Worm (Caenorhabditis elegans) whole organism, young adult: ENCODE data around the gene Y54G9A.5.

ENCODE experiments used
- C06A6.2 ChIP-seq: fragments of 200-800 bp; sonication (Bioruptor generic); conservative IDR thresholded peaks from 2 replicates; pipeline ENCODE4 v1.3.6; 2022; ENCODE audit warnings: missing genetic modification characterization, missing compliant biosample characterization
- C17E4.6 ChIP-seq: fragments of 200-800 bp; sonication (Bioruptor generic); IDR thresholded peaks from 2 replicates; pipeline ENCODE4 v1.3.6; 2022; ENCODE audit warnings: missing genetic modification reagents, missing genetic modification characterization, missing compliant biosample characterization
- F10E7.11 ChIP-seq: sonication (generic microtip); optimal IDR thresholded peaks from 2 replicates; lab custom pipeline; 2017; ENCODE audit warnings: mild to moderate bottlenecking, missing genetic modification characterization, moderate library complexity, missing compliant biosample characterization
- F23B12.7 ChIP-seq: sonication (generic microtip); optimal IDR thresholded peaks from 2 replicates; lab custom pipeline; 2017; ENCODE audit warnings: missing genetic modification characterization, mild to moderate bottlenecking, missing compliant biosample characterization, antibody characterized with exemption, moderate library complexity; ENCODE audit not compliant: insufficient read depth
- F33H1.4 ChIP-seq: fragments of 200-800 bp; sonication (Bioruptor generic); IDR thresholded peaks from 2 replicates; pipeline ENCODE4 v1.3.6; 2022; ENCODE audit warnings: missing genetic modification reagents, missing genetic modification characterization, missing compliant biosample characterization
- F39B2.1 ChIP-seq: fragments of 200-800 bp; sonication (Bioruptor generic); IDR thresholded peaks from 2 replicates; pipeline ENCODE4 v1.3.6; 2022; ENCODE audit warnings: missing genetic modification reagents, missing genetic modification characterization, missing compliant biosample characterization
- F52B5.7 ChIP-seq: sonication (generic microtip); optimal IDR thresholded peaks from 2 replicates; lab custom pipeline; 2016; ENCODE audit warnings: mild to moderate bottlenecking, missing genetic modification characterization, missing compliant biosample characterization
- F57A8.1 ChIP-seq: fragments of 200-800 bp; sonication (Bioruptor generic); optimal IDR thresholded peaks from 2 replicates; lab custom pipeline; 2018; ENCODE audit warnings: mild to moderate bottlenecking, missing genetic modification characterization, moderate library complexity, missing compliant biosample characterization
- K12H6.12 ChIP-seq: fragments of 200-800 bp; sonication (Bioruptor generic); optimal IDR thresholded peaks from 2 replicates; lab custom pipeline; 2018; ENCODE audit warnings: mild to moderate bottlenecking, missing genetic modification characterization, missing compliant biosample characterization
- akir-1 ChIP-seq: fragments of 200-800 bp; sonication (Bioruptor generic); optimal IDR thresholded peaks from 2 replicates; lab custom pipeline; 2018; ENCODE audit warnings: mild to moderate bottlenecking, missing genetic modification characterization, moderate library complexity, missing compliant biosample characterization
- aptf-2 ChIP-seq: fragments of 200-800 bp; sonication (Bioruptor generic); conservative IDR thresholded peaks from 2 replicates; pipeline ENCODE4 v1.3.6; 2022; ENCODE audit warnings: missing genetic modification reagents, missing genetic modification characterization, missing compliant biosample characterization
- athp-1 ChIP-seq: sonication (generic microtip); optimal IDR thresholded peaks from 2 replicates; lab custom pipeline; 2017; ENCODE audit warnings: mild to moderate bottlenecking, missing genetic modification characterization, missing compliant biosample characterization
- attf-6 ChIP-seq: fragments of 200-800 bp; sonication (Bioruptor generic); IDR thresholded peaks from 2 replicates; pipeline ENCODE4 v1.3.6; 2022; ENCODE audit warnings: missing genetic modification reagents, missing genetic modification characterization, missing compliant biosample characterization
- ceh-100 ChIP-seq: fragments of 200-800 bp; sonication (Bioruptor generic); IDR thresholded peaks from 2 replicates; pipeline ENCODE4 v1.3.6; 2022; ENCODE audit warnings: missing genetic modification reagents, missing genetic modification characterization, missing compliant biosample characterization
- ceh-27 ChIP-seq: fragments of 200-800 bp; sonication (Bioruptor generic); optimal IDR thresholded peaks from 2 replicates; lab custom pipeline; 2018; ENCODE audit warnings: mild to moderate bottlenecking, missing genetic modification characterization, moderate library complexity, missing compliant biosample characterization
- ceh-40 ChIP-seq: fragments of 200-800 bp; sonication (Bioruptor generic); IDR thresholded peaks from 2 replicates; pipeline ENCODE4 v1.3.6; 2022; ENCODE audit warnings: missing genetic modification characterization, missing compliant biosample characterization
- ceh-91 ChIP-seq: fragments of 200-800 bp; sonication (Bioruptor generic); IDR thresholded peaks from 2 replicates; pipeline ENCODE4 v1.3.6; 2022; ENCODE audit warnings: missing genetic modification reagents, missing genetic modification characterization, missing compliant biosample characterization
- dox-1 ChIP-seq: fragments of 200-800 bp; sonication (Bioruptor generic); IDR thresholded peaks from 2 replicates; pipeline ENCODE4 v1.3.6; 2022; ENCODE audit warnings: missing genetic modification reagents, missing genetic modification characterization, missing compliant biosample characterization
- dpff-1 ChIP-seq: sonication (generic microtip); optimal IDR thresholded peaks from 2 replicates; lab custom pipeline; 2017; ENCODE audit warnings: mild to moderate bottlenecking, missing genetic modification characterization, missing compliant biosample characterization
- efl-1 ChIP-seq: fragments of 150-350 bp; optimal IDR thresholded peaks from 2 replicates; lab custom pipeline; 2014; ENCODE audit warnings: missing biosample characterization, missing genetic modification reagents, missing genetic modification characterization
- egl-18 ChIP-seq: fragments of 200-800 bp; sonication (Bioruptor generic); IDR thresholded peaks from 2 replicates; pipeline ENCODE4 v1.3.6; 2022; ENCODE audit warnings: missing genetic modification reagents, missing genetic modification characterization, missing compliant biosample characterization
- egrh-3 ChIP-seq: fragments of 200-800 bp; sonication (Bioruptor generic); IDR thresholded peaks from 2 replicates; pipeline ENCODE4 v1.3.6; 2022; ENCODE audit warnings: missing genetic modification reagents, missing genetic modification characterization, missing compliant biosample characterization
- gei-17 ChIP-seq: fragments of 200-800 bp; sonication (Bioruptor generic); optimal IDR thresholded peaks from 2 replicates; lab custom pipeline; 2018; ENCODE audit warnings: mild to moderate bottlenecking, missing genetic modification characterization, missing compliant biosample characterization
- hlh-12 ChIP-seq: sonication (generic microtip); optimal IDR thresholded peaks from 2 replicates; lab custom pipeline; 2016; ENCODE audit warnings: missing genetic modification characterization, missing compliant biosample characterization
- hlh-26 ChIP-seq: fragments of 200-800 bp; sonication (Bioruptor generic); conservative IDR thresholded peaks from 2 replicates; pipeline ENCODE4 v1.3.6; 2022; ENCODE audit warnings: missing genetic modification reagents, missing genetic modification characterization, missing compliant biosample characterization
- hsf-1 ChIP-seq: fragments of 200-800 bp; sonication (Bioruptor generic); IDR thresholded peaks from 2 replicates; pipeline ENCODE4 v1.3.6; 2022; ENCODE audit warnings: missing genetic modification reagents, missing genetic modification characterization, missing compliant biosample characterization
- lin-26 ChIP-seq: fragments of 200-800 bp; sonication (Bioruptor generic); IDR thresholded peaks from 2 replicates; pipeline ENCODE4 v1.3.6; 2022; ENCODE audit warnings: missing genetic modification reagents, missing genetic modification characterization, missing compliant biosample characterization
- lin-35 ChIP-seq, 3 experiments: fragments of 150-350 bp in 2 of 3; sonication (generic microtip) in 1 of 3; optimal IDR thresholded peaks; 2 replicates each; lab custom pipeline; 2014 to 2018; ENCODE audit warnings: missing biosample characterization in 3 of 3, missing genetic modification characterization in 3 of 3, missing genetic modification reagents in 3 of 3
- lir-1 ChIP-seq: fragments of 200-800 bp; sonication (Bioruptor generic); conservative IDR thresholded peaks from 2 replicates; pipeline ENCODE4 v1.3.6; 2022; ENCODE audit warnings: missing genetic modification reagents, missing genetic modification characterization, missing compliant biosample characterization
- lsl-1 ChIP-seq: fragments of 200-800 bp; sonication (Bioruptor generic); optimal IDR thresholded peaks from 2 replicates; lab custom pipeline; 2018; ENCODE audit warnings: mild to moderate bottlenecking, missing genetic modification characterization, moderate library complexity, missing compliant biosample characterization
- lsy-27 ChIP-seq: sonication (generic microtip); optimal IDR thresholded peaks from 2 replicates; lab custom pipeline; 2017; ENCODE audit warnings: missing genetic modification characterization, mild to moderate bottlenecking, missing compliant biosample characterization, antibody characterized with exemption, missing genotype, borderline replicate concordance; ENCODE audit not compliant: insufficient read depth
- madf-10 ChIP-seq: sonication (generic microtip); optimal IDR thresholded peaks from 2 replicates; lab custom pipeline; 2016; ENCODE audit warnings: mild to moderate bottlenecking, missing genetic modification characterization, missing compliant biosample characterization
- madf-3 ChIP-seq: fragments of 200-800 bp; sonication (Bioruptor generic); IDR thresholded peaks from 2 replicates; pipeline ENCODE4 v1.3.6; 2022; ENCODE audit warnings: missing genetic modification reagents, missing genetic modification characterization, missing compliant biosample characterization
- madf-6 ChIP-seq: fragments of 200-800 bp; sonication (Bioruptor generic); IDR thresholded peaks from 2 replicates; pipeline ENCODE4 v1.3.6; 2022; ENCODE audit warnings: missing genetic modification reagents, missing genetic modification characterization, missing compliant biosample characterization
- mel-28 ChIP-seq: sonication (generic microtip); optimal IDR thresholded peaks from 2 replicates; lab custom pipeline; 2016; ENCODE audit warnings: borderline replicate concordance, mild to moderate bottlenecking, missing genetic modification characterization, missing compliant biosample characterization
- nfya-1 ChIP-seq: sonication (generic microtip); optimal IDR thresholded peaks from 2 replicates; lab custom pipeline; 2017; ENCODE audit warnings: antibody characterized with exemption, missing compliant biosample characterization, missing genetic modification characterization, borderline replicate concordance; ENCODE audit not compliant: insufficient read depth
- nfya-2 ChIP-seq: fragments of 200-800 bp; sonication (Bioruptor generic); IDR thresholded peaks from 2 replicates; pipeline ENCODE4 v1.3.6; 2022; ENCODE audit warnings: missing genetic modification reagents, missing genetic modification characterization, missing compliant biosample characterization
- nhr-120 ChIP-seq: fragments of 200-800 bp; sonication (Bioruptor generic); IDR thresholded peaks from 2 replicates; pipeline ENCODE4 v1.3.6; 2022; ENCODE audit warnings: missing genetic modification characterization, missing compliant biosample characterization
- nhr-27 ChIP-seq: fragments of 200-800 bp; sonication (Bioruptor generic); optimal IDR thresholded peaks from 2 replicates; lab custom pipeline; 2018; ENCODE audit warnings: mild to moderate bottlenecking, missing genetic modification characterization, moderate library complexity, missing compliant biosample characterization
- pha-4 ChIP-seq: fragments of 150-350 bp; sonication (generic microtip); optimal IDR thresholded peaks from 2 replicates; lab custom pipeline; 2014; ENCODE audit warnings: missing biosample characterization, missing genetic modification reagents, missing genetic modification characterization
- rpc-1 ChIP-seq, 2 experiments: fragments of 150-350 bp in 1 of 2; sonication (generic microtip) in 1 of 2; optimal IDR thresholded peaks; 2 replicates each; lab custom pipeline; 2014 to 2018; ENCODE audit warnings: missing biosample characterization in 1 of 2, missing genetic modification characterization in 1 of 2, missing genetic modification reagents in 1 of 2, missing genotype in 1 of 2
- snpc-4 ChIP-seq, 5 experiments: fragments of 150-350 bp in 1 of 5; sonication (generic microtip) in 4 of 5; optimal IDR thresholded peaks; 2 replicates each; lab custom pipeline; 2014 to 2018; ENCODE audit warnings: missing genetic modification characterization in 5 of 5, missing biosample characterization in 3 of 5, antibody characterized with exemption in 2 of 5, mild to moderate bottlenecking in 2 of 5, missing compliant biosample characterization in 2 of 5, missing genotype in 2 of 5, moderate library complexity in 2 of 5, missing genetic modification reagents in 1 of 5
- somi-1 ChIP-seq: fragments of 200-800 bp; sonication (Bioruptor generic); optimal IDR thresholded peaks from 2 replicates; lab custom pipeline; 2018; ENCODE audit warnings: mild to moderate bottlenecking, missing genetic modification characterization, missing compliant biosample characterization
- tbp1 ChIP-seq: fragments of 200-800 bp; sonication (Bioruptor generic); optimal IDR thresholded peaks from 2 replicates; lab custom pipeline; 2018; ENCODE audit warnings: mild to moderate bottlenecking, missing genetic modification characterization, missing compliant biosample characterization
- zfh-2 ChIP-seq: fragments of 200-800 bp; sonication (Bioruptor generic); conservative IDR thresholded peaks from 2 replicates; pipeline ENCODE4 v1.3.6; 2022; ENCODE audit warnings: missing genetic modification reagents, missing genetic modification characterization, missing compliant biosample characterization
- ztf-3 ChIP-seq: fragments of 200-800 bp; sonication (Bioruptor generic); optimal IDR thresholded peaks from 2 replicates; lab custom pipeline; 2018; ENCODE audit warnings: mild to moderate bottlenecking, missing genetic modification characterization, missing compliant biosample characterization

Y54G9A.5 gene

DNA sequence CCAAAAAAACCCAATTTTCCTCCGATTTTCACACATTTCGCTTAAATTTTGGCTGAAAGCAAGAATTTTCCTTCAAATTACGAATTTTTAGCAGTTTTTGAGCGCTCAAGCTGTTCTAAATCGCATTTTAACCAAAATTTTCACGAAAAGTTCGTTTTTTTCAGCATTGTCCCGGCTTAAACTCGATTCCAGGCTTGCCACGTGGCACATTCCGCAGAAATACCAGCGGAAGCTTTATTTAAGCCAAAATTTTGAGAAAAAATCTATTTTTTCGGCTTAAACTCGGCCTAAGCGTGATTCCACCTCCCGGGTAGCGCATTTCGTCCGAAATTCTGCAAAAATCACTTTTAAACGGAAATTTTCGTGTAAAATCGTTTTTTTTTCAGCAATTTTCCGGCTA, 947 bp downstream of the Y54G9A.5 start (continued):
- TF ChIP-seq nfya-2 (GFP tag; lab: Robert Waterston, UW) (no peak), efl-1 (peak; percentile 4), ceh-40 (GFP tag; lab: Robert Waterston, UW) (no peak), K12H6.12 (tag; lab: Kevin White, UChicago) (no peak), nhr-120 (GFP tag; lab: Robert Waterston, UW) (no peak), ceh-27 (GFP tag; lab: Kevin White, UChicago) (no peak), egrh-3 (no peak), dpff-1 (tag; lab: Kevin White, UChicago) (no peak), F57A8.1 (GFP tag; lab: Kevin White, UChicago) (no peak), gei-17 (GFP tag; lab: Kevin White, UChicago) (no peak), tbp1 (GFP tag; lab: Kevin White, UChicago) (no peak), C06A6.2 (GFP tag; lab: Robert Waterston, UW) (no peak), aptf-2 (GFP tag; lab: Robert Waterston, UW) (no peak), F23B12.7 (tag; lab: Kevin White, UChicago) (peak; percentile 22), F33H1.4 (GFP tag; lab: Robert Waterston, UW) (0 out of 2 replicates have a peak, but pooled peaks have one; percentile 9), madf-10 (tag; lab: Kevin White, UChicago) (no peak), hsf-1 (GFP tag; lab: Robert Waterston, UW) (0 out of 2 replicates have a peak, but pooled peaks have one; percentile 18), zfh-2 (GFP tag; lab: Robert Waterston, UW) (no peak), hlh-12 (no peak), mel-28 (tag; lab: Kevin White, UChicago) (no peak), madf-6 (peak; percentile 38; the same call in 1 of the 2 replicates), egl-18 (no peak), F10E7.11 (tag; lab: Kevin White, UChicago) (no peak)

DNA sequence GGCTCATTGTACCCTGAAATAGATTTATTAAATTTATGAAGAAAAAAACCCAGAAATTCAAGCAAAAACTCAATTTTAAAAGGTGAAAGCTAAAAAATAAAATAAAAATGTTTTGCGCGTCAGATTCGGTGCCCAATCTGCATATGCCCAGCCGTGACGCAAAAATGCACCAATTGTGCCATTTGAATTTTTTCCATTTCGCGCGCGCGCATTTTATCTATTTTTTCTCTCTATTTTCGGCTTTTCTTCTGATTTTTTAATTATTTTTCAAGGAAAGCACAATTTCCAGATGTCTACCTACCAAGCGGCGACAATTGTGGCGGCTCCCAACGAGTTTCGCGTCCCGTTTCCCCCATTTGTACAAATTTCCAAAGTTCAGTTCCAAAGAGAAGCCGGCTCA, 3.0 kb downstream of the Y54G9A.5 start, which contains the start of the genes Y54G9A.7 and bub-3:
Gene Y54G9A.7, minus strand, starts transcription at position 7 of the 400 bp plus-strand sequence.
Gene bub-3, plus strand, starts transcription at position 270 of the 400 bp plus-strand sequence.
- TF ChIP-seq dox-1 (GFP tag; lab: Robert Waterston, UW) (peak; percentile 47; the same call in 1 of the 2 replicates), somi-1 (GFP tag; lab: Kevin White, UChicago) (no peak), rpc-1 (optimal IDR thresholded peaks at IDR 0.05; lab: Kevin White, UChicago) (no peak), rpc-1 (tag; optimal IDR thresholded peaks at IDR 0.05; lab: Kevin White, UChicago) (no peak), lsl-1 (peak; percentile 75), nfya-1 (no peak), pha-4 (tag; lab: Kevin White, UChicago) (no peak), ceh-100 (GFP tag; lab: Robert Waterston, UW) (peak; percentile 71), F39B2.1 (GFP tag; lab: Robert Waterston, UW) (no peak), nhr-27 (tag; lab: Kevin White, UChicago) (no peak), ceh-40 (GFP tag; lab: Robert Waterston, UW) (no peak), attf-6 (GFP tag; lab: Robert Waterston, UW) (no peak), lin-26 (GFP tag; lab: Robert Waterston, UW) (no peak), lir-1 (no peak), lsy-27 (tag; lab: Kevin White, UChicago) (no peak), dpff-1 (tag; lab: Kevin White, UChicago) (no peak), C17E4.6 (GFP tag; lab: Robert Waterston, UW) (no peak), F52B5.7 (no peak), ceh-91 (GFP tag; lab: Robert Waterston, UW) (peak; percentile 88), lin-35 (GFP tag; optimal IDR thresholded peaks at IDR 0.05; lab: Kevin White, UChicago) (peak in 1 of 3 experiments; percentile 38), ztf-3 (no peak), zfh-2 (GFP tag; lab: Robert Waterston, UW) (no peak), madf-3 (0 out of 2 replicates have a peak, but pooled peaks have one; percentile 70), hlh-26 (no peak), akir-1 (GFP tag; lab: Kevin White, UChicago) (no peak), tbp1 (GFP tag; lab: Kevin White, UChicago) (no peak), snpc-4 (GFP tag; optimal IDR thresholded peaks at IDR 0.05; lab: Kevin White, UChicago) (no peak), snpc-4 (tag; optimal IDR thresholded peaks at IDR 0.05; lab: Kevin White, UChicago) (peak in 1 of 4 experiments; percentile 46), athp-1 (tag; lab: Kevin White, UChicago) (peak; percentile 50)
